Fruit fly (Drosophila melanogaster) whole organism, embryonic: ENCODE results near the gene pHCl-2.
A peak's percentile ranks its signal among the peaks of the same experiment; 100 is the strongest.

ENCODE experiments used
- Ada2b ChIP-seq: fragments of 200-800 bp; sonication (Bioruptor generic); IDR thresholded peaks from 2 replicates; pipeline ENCODE4 v1.3.6; 2022; ENCODE audit warnings: missing biosample characterization, missing genetic modification characterization
- BtbVII ChIP-seq: fragments of 200-800 bp; sonication (Bioruptor generic); optimal IDR thresholded peaks from 3 replicates; lab custom pipeline; 2017; ENCODE audit warnings: missing biosample characterization, mild to moderate bottlenecking, missing genetic modification characterization
- CG10267 ChIP-seq: fragments of 200-800 bp; sonication (Bioruptor generic); optimal IDR thresholded peaks from 2 replicates; lab custom pipeline; 2018; ENCODE audit warnings: missing biosample characterization, mild to moderate bottlenecking, missing genetic modification characterization, moderate library complexity
- CG10959 ChIP-seq: fragments of 200-800 bp; sonication (Bioruptor generic); IDR thresholded peaks from 2 replicates; pipeline ENCODE4 v1.3.6; 2022; ENCODE audit warnings: missing biosample characterization, missing genetic modification characterization
- CG11560 ChIP-seq: fragments of 200-800 bp; sonication (Bioruptor generic); IDR thresholded peaks from 3 replicates; pipeline ENCODE4 v1.3.6; 2022; ENCODE audit warnings: missing biosample characterization, missing genetic modification characterization
- CG12104 ChIP-seq: fragments of 200-800 bp; sonication (Bioruptor generic); optimal IDR thresholded peaks from 3 replicates; lab custom pipeline; 2016; ENCODE audit warnings: missing biosample characterization, missing genetic modification characterization
- CG13123 ChIP-seq: fragments of 200-800 bp; sonication (Bioruptor generic); optimal IDR thresholded peaks from 2 replicates; lab custom pipeline; 2016; ENCODE audit warnings: missing biosample characterization, missing genetic modification characterization
- CG13424 ChIP-seq: fragments of 200-800 bp; sonication (Bioruptor generic); optimal IDR thresholded peaks from 2 replicates; lab custom pipeline; 2019; ENCODE audit warnings: missing biosample characterization, mild to moderate bottlenecking, missing genetic modification characterization, moderate library complexity
- CG15479 ChIP-seq: fragments of 200-800 bp; sonication (Bioruptor generic); optimal IDR thresholded peaks from 3 replicates; lab custom pipeline; 2019; ENCODE audit warnings: missing biosample characterization, mild to moderate bottlenecking, missing genetic modification characterization, moderate library complexity
- CG1603 ChIP-seq: fragments of 200-800 bp; sonication (Bioruptor generic); optimal IDR thresholded peaks from 2 replicates; lab custom pipeline; 2019; ENCODE audit warnings: missing biosample characterization, mild to moderate bottlenecking, missing genetic modification characterization, moderate library complexity
- CG1647 ChIP-seq: fragments of 200-800 bp; sonication (Bioruptor generic); optimal IDR thresholded peaks from 3 replicates; lab custom pipeline; 2016; ENCODE audit warnings: missing biosample characterization, missing genetic modification characterization
- CG18764 ChIP-seq: fragments of 200-800 bp; sonication (Bioruptor generic); optimal IDR thresholded peaks from 3 replicates; lab custom pipeline; 2016; ENCODE audit warnings: missing biosample characterization, missing genetic modification characterization
- CG2199 ChIP-seq: fragments of 200-800 bp; sonication (Bioruptor generic); IDR thresholded peaks from 3 replicates; pipeline ENCODE4 v1.3.6; 2022; ENCODE audit warnings: missing biosample characterization, missing genetic modification characterization
- CG31365 ChIP-seq: fragments of 200-800 bp; sonication (Bioruptor generic); optimal IDR thresholded peaks from 2 replicates; lab custom pipeline; 2018; ENCODE audit warnings: missing biosample characterization, mild to moderate bottlenecking, missing genetic modification characterization
- CG34422 ChIP-seq: fragments of 200-800 bp; sonication (Bioruptor generic); IDR thresholded peaks from 3 replicates; pipeline ENCODE4 v1.3.6; 2022; ENCODE audit warnings: missing biosample characterization, missing genetic modification characterization
- CG5953 ChIP-seq: fragments of 200-800 bp; sonication (Bioruptor generic); IDR thresholded peaks from 2 replicates; pipeline ENCODE4 v1.3.6; 2022; ENCODE audit warnings: missing biosample characterization, missing genetic modification characterization
- CG8281 ChIP-seq: fragments of 200-800 bp; sonication (Bioruptor generic); optimal IDR thresholded peaks from 2 replicates; lab custom pipeline; 2018; ENCODE audit warnings: missing biosample characterization, mild to moderate bottlenecking, missing genetic modification characterization, moderate library complexity
- Dfd ChIP-seq, 2 experiments: fragments of >200 bp; optimal IDR thresholded peaks; 2 replicates each; lab custom pipeline; 2017; ENCODE audit warnings: missing biosample characterization in 2 of 2, missing genetic modification characterization in 2 of 2
- H2.0 ChIP-seq: fragments of 200-800 bp; sonication (Bioruptor generic); IDR thresholded peaks from 2 replicates; pipeline ENCODE4 v1.3.6; 2022; ENCODE audit warnings: missing biosample characterization, missing genetic modification characterization
- HLH4C ChIP-seq: fragments of 200-800 bp; sonication (Bioruptor generic); IDR thresholded peaks from 3 replicates; pipeline ENCODE4 v1.3.6; 2022; ENCODE audit warnings: missing biosample characterization, missing genetic modification characterization; ENCODE audit not compliant: partially characterized antibody
- Hey ChIP-seq: fragments of 200-800 bp; sonication (Bioruptor generic); optimal IDR thresholded peaks from 3 replicates; lab custom pipeline; 2018; ENCODE audit warnings: missing biosample characterization, mild to moderate bottlenecking, missing genetic modification characterization
- Mes4 ChIP-seq: fragments of 200-800 bp; sonication (Bioruptor generic); optimal IDR thresholded peaks from 2 replicates; lab custom pipeline; 2016; ENCODE audit warnings: missing biosample characterization, missing genetic modification characterization
- Myb ChIP-seq: fragments of 200-800 bp; sonication (Bioruptor generic); optimal IDR thresholded peaks from 2 replicates; lab custom pipeline; 2016; ENCODE audit warnings: missing biosample characterization, missing genetic modification characterization
- Sry-δ ChIP-seq: fragments of 200-800 bp; sonication (Bioruptor generic); optimal IDR thresholded peaks from 2 replicates; lab custom pipeline; 2016; ENCODE audit warnings: missing biosample characterization, missing genetic modification characterization
- ap ChIP-seq: fragments of 200-800 bp; sonication (Bioruptor generic); IDR thresholded peaks from 2 replicates; pipeline ENCODE4 v1.3.6; 2022; ENCODE audit warnings: missing biosample characterization, missing genetic modification characterization
- bsh ChIP-seq, 2 experiments: fragments of 200-800 bp; sonication (Bioruptor generic); optimal IDR thresholded peaks; 2 replicates each; lab custom pipeline; 2017 to 2018; ENCODE audit warnings: mild to moderate bottlenecking in 2 of 2, missing biosample characterization in 2 of 2, missing genetic modification characterization in 2 of 2, moderate library complexity in 1 of 2
- ci ChIP-seq: fragments of 200-800 bp; sonication (Bioruptor generic); IDR thresholded peaks from 3 replicates; pipeline ENCODE4 v1.3.6; 2022; ENCODE audit warnings: missing biosample characterization, missing genetic modification characterization
- da ChIP-seq: fragments of 200-800 bp; sonication (Bioruptor generic); optimal IDR thresholded peaks from 2 replicates; lab custom pipeline; 2016; ENCODE audit warnings: missing biosample characterization, missing genetic modification characterization
- exex ChIP-seq: fragments of 200-800 bp; sonication (Bioruptor generic); optimal IDR thresholded peaks from 4 replicates; lab custom pipeline; 2018; ENCODE audit warnings: missing biosample characterization, mild to moderate bottlenecking, missing genetic modification characterization, moderate library complexity
- fd3F ChIP-seq: fragments of 200-800 bp; sonication (Bioruptor generic); optimal IDR thresholded peaks from 2 replicates; lab custom pipeline; 2018; ENCODE audit warnings: missing biosample characterization, mild to moderate bottlenecking, missing genetic modification characterization, moderate library complexity
- gsb ChIP-seq: fragments of 200-800 bp; sonication (Bioruptor generic); IDR thresholded peaks from 2 replicates; pipeline ENCODE4 v1.3.6; 2022; ENCODE audit warnings: missing biosample characterization, missing genetic modification characterization
- ken ChIP-seq: fragments of 200-800 bp; sonication (Bioruptor generic); IDR thresholded peaks from 3 replicates; pipeline ENCODE4 v1.3.6; 2022; ENCODE audit warnings: missing biosample characterization, missing genetic modification characterization
- lab ChIP-seq: fragments of 200-800 bp; sonication (Bioruptor generic); optimal IDR thresholded peaks from 3 replicates; lab custom pipeline; 2017; ENCODE audit warnings: missing biosample characterization, missing genetic modification characterization, mild to moderate bottlenecking, moderate library complexity, missing genetic modification reagents
- mirr ChIP-seq: fragments of 200-800 bp; sonication (Bioruptor generic); optimal IDR thresholded peaks from 3 replicates; lab custom pipeline; 2018; ENCODE audit warnings: missing biosample characterization, mild to moderate bottlenecking, missing genetic modification characterization
- nau ChIP-seq: fragments of 200-800 bp; sonication (Bioruptor generic); optimal IDR thresholded peaks from 3 replicates; lab custom pipeline; 2017; ENCODE audit warnings: missing biosample characterization, mild to moderate bottlenecking, missing genetic modification characterization, missing genetic modification reagents
- pb ChIP-seq: fragments of 200-800 bp; sonication (Bioruptor generic); optimal IDR thresholded peaks from 3 replicates; lab custom pipeline; 2016; ENCODE audit warnings: missing biosample characterization, missing genetic modification characterization
- repo ChIP-seq: fragments of 200-800 bp; sonication (Bioruptor generic); optimal IDR thresholded peaks from 2 replicates; lab custom pipeline; 2016; ENCODE audit warnings: missing biosample characterization, missing genetic modification characterization
- sug ChIP-seq: fragments of 200-800 bp; optimal IDR thresholded peaks from 2 replicates; lab custom pipeline; 2019; ENCODE audit warnings: missing biosample characterization, mild to moderate bottlenecking, missing genetic modification characterization, moderate library complexity
- tap ChIP-seq: fragments of 200-800 bp; optimal IDR thresholded peaks from 3 replicates; lab custom pipeline; 2019; ENCODE audit warnings: missing biosample characterization, mild to moderate bottlenecking, missing genetic modification characterization, moderate library complexity
- tll ChIP-seq, 2 experiments: fragments of 200-800 bp in 1 of 2; fragments of >200 bp in 1 of 2; sonication (Bioruptor generic) in 1 of 2; optimal IDR thresholded peaks; 2 replicates each; lab custom pipeline; 2017 to 2019; ENCODE audit warnings: missing biosample characterization in 2 of 2, missing genetic modification characterization in 2 of 2, mild to moderate bottlenecking in 1 of 2, moderate library complexity in 1 of 2
- ttk ChIP-seq: fragments of 200-800 bp; sonication (Bioruptor generic); IDR thresholded peaks from 2 replicates; pipeline ENCODE4 v2.1.2; 2022; ENCODE audit warnings: missing biosample characterization, missing genetic modification characterization
- yki ChIP-seq: fragments of >200 bp; optimal IDR thresholded peaks from 3 replicates; lab custom pipeline; 2018
- zfh1 ChIP-seq: fragments of 200-800 bp; sonication (Bioruptor generic); IDR thresholded peaks from 3 replicates; pipeline ENCODE4 v1.3.6; 2022; ENCODE audit warnings: missing biosample characterization, missing genetic modification characterization

pHCl-2 gene

DNA sequence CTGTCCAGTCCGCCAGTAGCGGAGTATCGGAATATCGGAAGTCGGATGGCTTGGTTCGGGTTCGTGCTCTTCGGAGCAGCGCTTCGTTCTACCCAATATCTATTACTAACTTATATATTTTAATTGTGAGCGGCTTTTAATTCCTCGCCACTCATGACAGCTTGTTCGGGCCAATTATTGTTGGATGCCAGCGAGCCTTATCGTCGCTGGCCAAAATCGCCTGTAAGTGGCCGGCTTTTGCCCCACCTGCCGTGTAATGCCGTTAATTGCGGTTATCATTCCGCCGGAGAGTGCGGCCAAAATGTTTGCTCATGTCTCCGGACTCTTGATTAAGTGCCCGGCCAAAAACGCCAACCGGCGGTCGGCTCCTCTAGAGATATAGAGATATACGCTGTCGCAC, at the start of gene pHCl-2:
pHCl-2 (minus strand) TSS at position 101 of the 400 bp plus-strand sequence.
- TF ChIP-seq CG34422 (no peak), exex (tag; lab: Kevin White, UChicago) (peak; percentile 27), Hey (tag; lab: Kevin White, UChicago) (peak; percentile 26), CG18764 (no peak), Mes4 (GFP tag; lab: Kevin White, UChicago) (no peak), CG1603 (tag; lab: Kevin White, UChicago) (no peak), sug (tag; lab: Kevin White, UChicago) (peak; percentile 36), zfh1 (GFP tag; lab: Robert Waterston, UW) (0 out of 3 replicates have a peak, but pooled peaks have one; percentile 18), Sry-δ (GFP tag; lab: Kevin White, UChicago) (no peak), gsb (GFP tag; lab: Robert Waterston, UW) (0 out of 2 replicates have a peak, but pooled peaks have one; percentile 23), lab (GFP tag; lab: Kevin White, UChicago) (peak; percentile 3), nau (GFP tag; lab: Kevin White, UChicago) (no peak), Myb (GFP tag; lab: Kevin White, UChicago) (no peak), mirr (GFP tag; lab: Kevin White, UChicago) (peak; percentile 19), ci (GFP tag; lab: Robert Waterston, UW) (no peak), CG13424 (no peak), CG15479 (GFP tag; lab: Kevin White, UChicago) (no peak), tll (GFP tag; optimal IDR thresholded peaks at IDR 0.05; lab: Kevin White, UChicago) (no peak), CG10267 (no peak), CG13123 (GFP tag; lab: Kevin White, UChicago) (no peak)
- TF ChIP-seq, all 482 proteins: peak for 7

DNA sequence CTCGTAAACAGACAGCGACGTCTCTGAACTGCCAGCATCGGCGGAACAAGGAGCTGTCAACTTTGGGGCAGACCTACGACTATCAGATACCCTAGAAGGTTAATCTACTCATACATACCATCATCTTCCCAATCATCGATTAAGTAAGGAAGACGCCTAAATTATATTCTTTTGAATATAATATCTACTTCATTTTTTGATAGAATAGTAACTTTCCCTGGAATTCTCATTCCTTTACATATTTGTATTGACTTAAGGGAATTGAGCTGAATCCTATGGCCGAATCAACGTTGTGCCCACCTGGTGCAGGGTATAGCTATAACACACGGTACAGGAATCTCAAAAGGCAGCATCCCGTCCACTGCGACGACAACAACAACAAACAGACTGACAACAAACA, 41.5 kb upstream of the pHCl-2 start:
- TF ChIP-seq HLH4C (GFP tag; lab: Robert Waterston, UW) (0 out of 3 replicates have a peak, but pooled peaks have one; percentile 35), CG8281 (tag; lab: Kevin White, UChicago) (no peak)
- TF ChIP-seq, all 482 proteins: peak for 1

DNA sequence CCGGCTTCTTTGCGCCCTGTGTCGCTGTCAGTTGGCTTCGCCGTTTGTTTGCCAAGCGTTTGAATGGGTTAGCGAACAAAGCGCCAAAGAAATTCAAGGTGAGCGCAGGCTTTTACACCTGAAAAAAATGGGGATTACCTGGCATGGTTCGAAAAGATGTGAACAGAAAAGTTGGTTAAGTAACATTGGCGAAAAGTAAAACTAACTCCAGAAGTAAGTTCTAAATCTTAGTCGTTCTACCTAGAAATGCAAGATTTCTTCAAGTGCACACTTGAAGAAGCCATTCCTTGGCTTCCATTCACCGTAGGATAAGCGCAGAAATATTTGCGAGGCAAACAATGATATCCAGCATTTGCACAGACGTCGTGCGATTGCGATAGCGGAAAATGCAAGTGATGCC, 40.4 kb upstream of the pHCl-2 start:
- TF ChIP-seq CG11560 (tag; lab: Robert Waterston, UW), result no peak
- peak; percentile 9; the same call in 1 of the 3 replicates for TF ChIP-seq HLH4C (GFP tag; lab: Robert Waterston, UW)
- no peak for TF ChIP-seq ap (GFP tag; lab: Robert Waterston, UW)
- TF ChIP-seq CG10959 (GFP tag; lab: Robert Waterston, UW), result no peak
- no peak for TF ChIP-seq Ada2b
- TF ChIP-seq repo (GFP tag; lab: Kevin White, UChicago), result no peak
- TF ChIP-seq yki (lab: Kevin White, UChicago), result no peak
- no peak for TF ChIP-seq tll (GFP tag; optimal IDR thresholded peaks at IDR 0.05; lab: Kevin White, UChicago)
- no peak for TF ChIP-seq ken (GFP tag; lab: Robert Waterston, UW)
- TF ChIP-seq bsh (GFP tag; optimal IDR thresholded peaks at IDR 0.05; lab: Kevin White, UChicago), result peak in 1 of 2 experiments; percentile 23
- TF ChIP-seq fd3F (GFP tag; lab: Kevin White, UChicago), result no peak
- no peak for TF ChIP-seq ttk (GFP tag; lab: Robert Waterston, UW)

DNA sequence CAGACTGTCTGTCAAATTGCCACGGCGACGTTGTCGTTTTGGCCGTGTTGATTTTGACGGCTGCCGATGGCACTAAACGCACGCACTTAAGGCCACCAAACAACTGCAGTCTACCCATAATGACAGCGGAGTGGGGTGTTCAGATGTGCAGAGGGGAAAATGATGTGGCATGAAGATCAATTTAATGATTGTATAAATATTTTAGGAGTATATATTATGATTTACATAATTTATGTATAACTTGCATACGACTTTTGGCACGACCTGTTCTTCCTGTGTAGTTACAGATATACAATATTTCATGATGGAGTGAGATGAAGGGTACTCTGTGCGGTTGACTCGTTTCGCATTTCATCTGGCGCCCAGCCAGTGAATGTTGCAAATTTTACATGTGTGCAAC, 37.4 kb upstream of the pHCl-2 start:
- TF ChIP-seq exex (tag; lab: Kevin White, UChicago) (no peak), tap (tag; lab: Kevin White, UChicago) (no peak), BtbVII (GFP tag; lab: Kevin White, UChicago) (no peak), CG5953 (GFP tag; lab: Robert Waterston, UW) (no peak), H2.0 (GFP tag; lab: Robert Waterston, UW) (no peak), da (GFP tag; lab: Kevin White, UChicago) (no peak), CG15479 (GFP tag; lab: Kevin White, UChicago) (no peak), CG1647 (GFP tag; lab: Kevin White, UChicago) (no peak), pb (no peak), Dfd (GFP tag; optimal IDR thresholded peaks at IDR 0.05; lab: Kevin White, UChicago) (no peak), CG12104 (GFP tag; lab: Kevin White, UChicago) (no peak), CG31365 (tag; lab: Kevin White, UChicago) (no peak), CG2199 (GFP tag; lab: Robert Waterston, UW) (no peak)
